Worm (Caenorhabditis elegans) whole organism, L1 larva: ENCODE measurements around the gene trap-4.

Experiments
- C16A3.4 ChIP-seq: fragments of 150-350 bp; optimal IDR thresholded peaks from 2 replicates; lab custom pipeline; 2014; ENCODE audit warnings: missing biosample characterization, missing genetic modification characterization
- aha-1 ChIP-seq: fragments of 150-350 bp; optimal IDR thresholded peaks from 2 replicates; lab custom pipeline; 2014; ENCODE audit warnings: missing biosample characterization, missing genetic modification characterization
- ceh-88 ChIP-seq: fragments of 200-800 bp; sonication (Bioruptor generic); IDR thresholded peaks from 2 replicates; pipeline ENCODE4 v1.3.6; 2022; ENCODE audit warnings: missing genetic modification characterization, missing compliant biosample characterization
- dpl-1 ChIP-seq, 3 experiments: fragments of 150-350 bp in 2 of 3; sonication (generic microtip) in 1 of 3; optimal IDR thresholded peaks; 2 replicates each; lab custom pipeline; 2014 to 2017; ENCODE audit warnings: missing biosample characterization in 3 of 3, missing genetic modification characterization in 3 of 3, missing genetic modification reagents in 3 of 3
- egl-27 ChIP-seq, 2 experiments: fragments of 150-350 bp in 1 of 2; sonication (generic microtip); optimal IDR thresholded peaks; 3 replicates each; lab custom pipeline; 2017 to 2018; ENCODE audit warnings: missing biosample characterization in 2 of 2, missing genetic modification characterization in 2 of 2, missing genetic modification reagents in 2 of 2
- fkh-10 ChIP-seq: sonication (generic microtip); optimal IDR thresholded peaks from 2 replicates; lab custom pipeline; 2017; ENCODE audit warnings: missing biosample characterization, missing genetic modification reagents, missing genetic modification characterization
- fkh-8 ChIP-seq: sonication (generic microtip); optimal IDR thresholded peaks from 2 replicates; lab custom pipeline; 2016; ENCODE audit warnings: mild to moderate bottlenecking, missing genetic modification characterization, missing compliant biosample characterization
- grh-1 ChIP-seq: fragments of 200-800 bp; sonication (Bioruptor generic); IDR thresholded peaks from 2 replicates; pipeline ENCODE4 v1.3.6; 2022; ENCODE audit warnings: missing genetic modification reagents, missing genetic modification characterization, missing compliant biosample characterization
- hlh-17 ChIP-seq: fragments of 200-800 bp; sonication (Bioruptor generic); optimal IDR thresholded peaks from 2 replicates; lab custom pipeline; 2018; ENCODE audit warnings: missing genetic modification characterization, mild to moderate bottlenecking, missing compliant biosample characterization, moderate library complexity, borderline replicate concordance
- lsy-2 ChIP-seq, 2 experiments: fragments of 150-350 bp; optimal IDR thresholded peaks; 2 replicates each; lab custom pipeline; 2014; ENCODE audit warnings: missing biosample characterization in 2 of 2, missing genetic modification characterization in 2 of 2
- mab-9 ChIP-seq: fragments of 200-800 bp; sonication (Bioruptor generic); IDR thresholded peaks from 2 replicates; pipeline ENCODE4 v1.3.6; 2022; ENCODE audit warnings: missing genetic modification reagents, missing genetic modification characterization, missing compliant biosample characterization
- nhr-19 ChIP-seq: fragments of 200-800 bp; sonication (Bioruptor generic); conservative IDR thresholded peaks from 2 replicates; pipeline ENCODE4 v1.3.6; 2022; ENCODE audit warnings: missing genetic modification characterization, missing compliant biosample characterization
- nhr-76 ChIP-seq: sonication (generic microtip); optimal IDR thresholded peaks from 2 replicates; lab custom pipeline; 2017; ENCODE audit warnings: missing biosample characterization, missing genetic modification characterization
- nhr-90 ChIP-seq: sonication (generic microtip); optimal IDR thresholded peaks from 2 replicates; lab custom pipeline; 2016; ENCODE audit warnings: mild to moderate bottlenecking, missing genetic modification characterization, missing compliant biosample characterization; ENCODE audit not compliant: poor library complexity
- rnt-1 ChIP-seq: sonication (generic microtip); optimal IDR thresholded peaks from 2 replicates; lab custom pipeline; 2016; ENCODE audit warnings: mild to moderate bottlenecking, missing genetic modification characterization, moderate library complexity, missing compliant biosample characterization
- skn-1 ChIP-seq: fragments of 150-350 bp; optimal IDR thresholded peaks from 2 replicates; lab custom pipeline; 2014; ENCODE audit warnings: missing biosample characterization, missing genetic modification characterization
- snpc-4 ChIP-seq: fragments of 150-350 bp; optimal IDR thresholded peaks from 2 replicates; lab custom pipeline; 2014; ENCODE audit warnings: missing biosample characterization, missing genetic modification characterization
- sup-37 ChIP-seq: fragments of 200-800 bp; sonication (Bioruptor generic); optimal IDR thresholded peaks from 2 replicates; lab custom pipeline; 2018; ENCODE audit warnings: mild to moderate bottlenecking, missing genetic modification characterization, missing compliant biosample characterization
- unc-130 ChIP-seq: fragments of 150-350 bp; optimal IDR thresholded peaks from 2 replicates; lab custom pipeline; 2017; ENCODE audit warnings: missing biosample characterization, missing genetic modification characterization, inconsistent platforms
- unc-98 ChIP-seq: fragments of 200-800 bp; sonication (Bioruptor generic); IDR thresholded peaks from 2 replicates; pipeline ENCODE4 v1.3.6; 2022; ENCODE audit warnings: missing genetic modification characterization, missing compliant biosample characterization
- ztf-11 ChIP-seq, 2 experiments: sonication (generic microtip); optimal IDR thresholded peaks; 2 replicates each; lab custom pipeline; 2016 to 2017; ENCODE audit warnings: missing genetic modification characterization in 2 of 2, missing biosample characterization in 1 of 2, missing compliant biosample characterization in 1 of 2
- ztf-4 ChIP-seq: fragments of 150-350 bp; optimal IDR thresholded peaks from 2 replicates; lab custom pipeline; 2014; ENCODE audit warnings: missing biosample characterization, missing genetic modification characterization

Gene trap-4

DNA sequence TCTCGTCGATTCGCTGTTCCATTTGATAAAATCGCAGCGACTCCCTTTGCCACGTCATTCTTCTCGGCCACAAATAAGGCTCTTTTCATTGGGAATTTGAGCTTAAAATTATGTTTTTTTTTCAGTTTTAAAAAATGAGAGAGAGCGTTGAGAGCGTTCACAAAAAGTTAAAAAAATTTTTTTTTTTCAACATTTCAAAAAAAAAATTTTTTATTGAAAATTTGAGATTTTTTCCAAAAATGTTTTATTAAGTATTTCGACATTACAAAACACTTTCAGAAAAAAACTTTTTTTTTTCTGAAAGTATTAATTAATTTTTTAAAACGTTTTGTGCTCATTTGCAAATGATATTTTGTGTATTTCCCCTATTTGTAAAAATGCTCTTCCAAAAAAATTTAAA lies 39.5 kb downstream of the trap-4 start, which contains the start of gene top-3:
Gene top-3, minus strand, starts transcription at position 101 of the 400 bp plus-strand sequence.
- TF ChIP-seq ceh-88 (GFP tag; lab: Robert Waterston, UW) (no peak), nhr-76 (tag; lab: Kevin White, UChicago) (no peak), ztf-4 (no peak), egl-27 (tag; optimal IDR thresholded peaks at IDR 0.05; lab: Kevin White, UChicago) (no peak), sup-37 (no peak), ztf-11 (tag; optimal IDR thresholded peaks at IDR 0.05; lab: Kevin White, UChicago) (no peak), rnt-1 (tag; lab: Kevin White, UChicago) (no peak), fkh-10 (no peak), skn-1 (no peak), nhr-90 (tag; lab: Kevin White, UChicago) (no peak), aha-1 (tag; lab: Kevin White, UChicago) (no peak), dpl-1 (GFP tag; optimal IDR thresholded peaks at IDR 0.05; lab: Kevin White, UChicago) (no peak), fkh-8 (no peak), C16A3.4 (tag; lab: Kevin White, UChicago) (no peak), hlh-17 (GFP tag; lab: Kevin White, UChicago) (no peak), lsy-2 (tag; optimal IDR thresholded peaks at IDR 0.05; lab: Kevin White, UChicago) (no peak), nhr-19 (no peak), unc-130 (tag; lab: Kevin White, UChicago) (no peak)
- TF ChIP-seq, all 84 proteins: peak for 0

ce11 chrIII:11967049-11967448 lies 46.5 kb downstream of the trap-4 start:
- TF ChIP-seq ceh-88 (GFP tag; lab: Robert Waterston, UW) (peak; percentile 59; the same call in 1 of the 2 replicates), nhr-19 (peak; percentile 81), mab-9 (GFP tag; lab: Robert Waterston, UW) (peak; percentile 40; the same call in 1 of the 2 replicates), snpc-4 (tag; lab: Kevin White, UChicago) (peak; percentile 13), grh-1 (GFP tag; lab: Robert Waterston, UW) (peak; percentile 61), unc-98 (GFP tag; lab: Robert Waterston, UW) (peak; percentile 43; the same call in 1 of the 2 replicates)
